Worm (Caenorhabditis elegans): Measurements from ENCODE around the gene lin-5.

DNA sequence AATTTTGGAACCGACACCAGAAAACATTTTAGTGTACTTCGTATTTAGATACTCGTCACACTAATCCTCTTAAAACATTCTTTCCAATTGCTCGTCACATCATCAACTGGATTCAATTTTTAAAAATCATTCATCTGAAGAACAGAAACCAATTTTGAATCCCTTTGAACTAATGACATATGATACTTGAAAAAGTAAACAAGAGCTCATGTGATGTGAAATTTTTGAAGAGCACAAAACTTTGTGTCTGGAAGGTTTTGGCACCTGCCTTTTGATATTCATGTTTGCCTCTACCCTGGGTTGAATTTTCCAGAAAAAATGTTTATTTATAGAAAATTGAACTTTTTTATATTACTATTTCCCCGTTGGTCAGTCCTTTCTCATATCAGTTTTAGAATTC, 28.4 kb downstream of the lin-5 start:
- peak in 1 of 2 experiments; percentile 17 for TF ChIP-seq efl-1 (optimal IDR thresholded peaks at IDR 0.05)
- no peak for TF ChIP-seq efl-1 (GFP tag; optimal IDR thresholded peaks at IDR 0.05 in 1 of 2)
- no peak for TF ChIP-seq lin-39 (tag; optimal IDR thresholded peaks at IDR 0.05)
- TF ChIP-seq nhr-11 (tag; optimal IDR thresholded peaks at IDR 0.05): no peak
- peak; percentile 5 to 12 for TF ChIP-seq lin-35 (GFP tag; optimal IDR thresholded peaks at IDR 0.05)
- TF ChIP-seq nhr-76 (tag; optimal IDR thresholded peaks at IDR 0.05): no peak
- no peak for TF ChIP-seq fkh-10 (GFP tag; optimal IDR thresholded peaks at IDR 0.05)
- no peak for TF ChIP-seq fos-1 (tag; optimal IDR thresholded peaks at IDR 0.05)
- no peak for TF ChIP-seq nhr-12 (tag; optimal IDR thresholded peaks at IDR 0.05)
- TF ChIP-seq ztf-4 (tag; optimal IDR thresholded peaks at IDR 0.05): no peak
- no peak for TF ChIP-seq rnt-1 (tag; optimal IDR thresholded peaks at IDR 0.05)
- TF ChIP-seq mab-9 (GFP tag; IDR thresholded peaks at IDR 0.05): no peak
